Worm (Caenorhabditis elegans) whole organism, early embryonic: ENCODE results near the gene paf-2.

ENCODE experiments used
- ama-1 ChIP-seq: fragments of 150-350 bp; optimal IDR thresholded peaks from 2 replicates; lab custom pipeline; 2014
- flt-1 ChIP-seq: fragments of 200-800 bp; sonication (Bioruptor generic); IDR thresholded peaks from 2 replicates; pipeline ENCODE4 v1.3.6; 2022; ENCODE audit warnings: missing genetic modification characterization, missing compliant biosample characterization
- hmg-4 ChIP-seq: fragments of 200-800 bp; sonication (Bioruptor generic); optimal IDR thresholded peaks from 2 replicates; lab custom pipeline; 2018; ENCODE audit warnings: mild to moderate bottlenecking, missing genetic modification characterization, missing compliant biosample characterization
- tra-4 ChIP-seq: sonication (generic microtip); optimal IDR thresholded peaks from 2 replicates; lab custom pipeline; 2017; ENCODE audit warnings: missing genetic modification characterization, missing compliant biosample characterization

DNA sequence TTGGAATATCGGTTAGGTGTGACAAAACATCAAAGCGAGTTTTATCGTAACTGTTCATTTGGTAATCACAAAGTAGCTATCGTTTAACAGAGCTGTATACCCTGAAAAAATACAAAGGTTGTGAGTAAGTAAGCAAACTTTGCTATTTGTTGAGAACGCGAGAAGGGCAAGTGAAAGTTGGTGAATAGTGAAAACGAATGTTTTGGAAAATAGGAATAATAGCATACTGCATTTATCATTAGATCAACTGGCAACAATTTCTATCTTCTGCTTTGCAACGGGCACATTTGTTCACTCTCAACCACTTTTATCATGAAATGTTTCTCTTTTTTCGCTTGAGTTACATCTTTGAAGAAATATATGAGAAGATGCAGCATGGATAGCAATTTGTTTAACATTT, 31.3 kb upstream of the paf-2 start, which contains the start of gene C24A8.5:
- TF ChIP-seq ama-1 (lab: Kevin White, UChicago) (no peak), flt-1 (GFP tag; lab: Robert Waterston, UW) (no peak), tra-4 (no peak), hmg-4 (GFP tag; lab: Kevin White, UChicago) (no peak)
